Fruit fly (Drosophila melanogaster) whole organism, embryonic: ENCODE results near the gene CG8236.

ENCODE experiments used
- B-H1 ChIP-seq: fragments of 200-800 bp; sonication (Bioruptor generic); IDR thresholded peaks from 3 replicates; pipeline ENCODE4 v1.3.6; 2022; ENCODE audit warnings: missing biosample characterization, missing genetic modification characterization
- CG1024 ChIP-seq: fragments of 200-800 bp; sonication (Bioruptor generic); IDR thresholded peaks from 2 replicates; pipeline ENCODE4 v1.3.6; 2022; ENCODE audit warnings: missing biosample characterization, missing genetic modification characterization
- CG12071 ChIP-seq: fragments of 200-800 bp; sonication (Bioruptor generic); optimal IDR thresholded peaks from 3 replicates; lab custom pipeline; 2018; ENCODE audit warnings: missing biosample characterization, mild to moderate bottlenecking, missing genetic modification characterization
- CG12299 ChIP-seq: fragments of 200-800 bp; sonication (Bioruptor generic); optimal IDR thresholded peaks from 2 replicates; lab custom pipeline; 2018; ENCODE audit warnings: missing biosample characterization, mild to moderate bottlenecking, missing genetic modification characterization
- CG13123 ChIP-seq: fragments of 200-800 bp; sonication (Bioruptor generic); optimal IDR thresholded peaks from 2 replicates; lab custom pipeline; 2016; ENCODE audit warnings: missing biosample characterization, missing genetic modification characterization
- CG15514 ChIP-seq: fragments of 200-800 bp; sonication (Bioruptor generic); optimal IDR thresholded peaks from 3 replicates; lab custom pipeline; 2017; ENCODE audit warnings: missing biosample characterization, missing genetic modification characterization, mild to moderate bottlenecking, moderate library complexity, missing genetic modification reagents
- CG15601 ChIP-seq: fragments of 200-800 bp; sonication (Bioruptor generic); optimal IDR thresholded peaks from 3 replicates; lab custom pipeline; 2019; ENCODE audit warnings: missing biosample characterization, mild to moderate bottlenecking, missing genetic modification characterization, moderate library complexity
- CG17359 ChIP-seq: fragments of 200-800 bp; sonication (Bioruptor generic); optimal IDR thresholded peaks from 3 replicates; lab custom pipeline; 2018; ENCODE audit warnings: missing biosample characterization, mild to moderate bottlenecking, missing genetic modification characterization, moderate library complexity
- CG31224 ChIP-seq: fragments of 200-800 bp; sonication (Bioruptor generic); IDR thresholded peaks from 2 replicates; pipeline ENCODE4 v1.3.6; 2022; ENCODE audit warnings: missing biosample characterization, missing genetic modification characterization
- CG32772 ChIP-seq: fragments of 200-800 bp; sonication (Bioruptor generic); IDR thresholded peaks from 2 replicates; pipeline ENCODE4 v1.3.6; 2022; ENCODE audit warnings: missing biosample characterization, missing genetic modification characterization
- CG3838 ChIP-seq: fragments of 200-800 bp; sonication (Bioruptor generic); optimal IDR thresholded peaks from 3 replicates; lab custom pipeline; 2016; ENCODE audit warnings: missing biosample characterization, missing genetic modification characterization
- CG4282 ChIP-seq: fragments of 200-800 bp; sonication (Bioruptor generic); optimal IDR thresholded peaks from 2 replicates; lab custom pipeline; 2016; ENCODE audit warnings: missing biosample characterization, missing genetic modification characterization
- CG4404 ChIP-seq: fragments of 200-800 bp; sonication (Bioruptor generic); IDR thresholded peaks from 2 replicates; pipeline ENCODE4 v1.3.6; 2022; ENCODE audit warnings: missing biosample characterization, missing genetic modification characterization
- CG4424 ChIP-seq: fragments of 200-800 bp; sonication (Bioruptor generic); optimal IDR thresholded peaks from 3 replicates; lab custom pipeline; 2016; ENCODE audit warnings: missing biosample characterization, missing genetic modification characterization
- CG5180 ChIP-seq: fragments of 200-800 bp; sonication (Bioruptor generic); optimal IDR thresholded peaks from 3 replicates; lab custom pipeline; 2017; ENCODE audit warnings: missing biosample characterization, missing genetic modification characterization, mild to moderate bottlenecking, moderate library complexity, missing genetic modification reagents
- CG7271 ChIP-seq: fragments of 200-800 bp; sonication (Bioruptor generic); optimal IDR thresholded peaks from 2 replicates; lab custom pipeline; 2018; ENCODE audit warnings: missing biosample characterization, mild to moderate bottlenecking, missing genetic modification characterization, moderate library complexity
- CG7745 ChIP-seq: fragments of 200-800 bp; sonication (Bioruptor generic); optimal IDR thresholded peaks from 2 replicates; lab custom pipeline; 2018; ENCODE audit warnings: missing biosample characterization, mild to moderate bottlenecking, missing genetic modification characterization, moderate library complexity
- CG7987 ChIP-seq: fragments of 200-800 bp; sonication (Bioruptor generic); optimal IDR thresholded peaks from 2 replicates; lab custom pipeline; 2018; ENCODE audit warnings: missing biosample characterization, mild to moderate bottlenecking, missing genetic modification characterization, moderate library complexity
- CG9797 ChIP-seq: fragments of 200-800 bp; sonication (Bioruptor generic); optimal IDR thresholded peaks from 3 replicates; lab custom pipeline; 2018; ENCODE audit warnings: missing biosample characterization, mild to moderate bottlenecking, missing genetic modification characterization
- Dip2 ChIP-seq: fragments of 200-800 bp; sonication (Bioruptor generic); IDR thresholded peaks from 2 replicates; pipeline ENCODE4 v1.3.6; 2022; ENCODE audit warnings: missing biosample characterization, missing genetic modification characterization
- E2f2 ChIP-seq: fragments of 200-800 bp; sonication (Bioruptor generic); IDR thresholded peaks from 2 replicates; pipeline ENCODE4 v1.3.6; 2022; ENCODE audit warnings: missing biosample characterization, missing genetic modification characterization
- Fer3 ChIP-seq: fragments of 200-800 bp; sonication (Bioruptor generic); optimal IDR thresholded peaks from 2 replicates; lab custom pipeline; 2018; ENCODE audit warnings: missing biosample characterization, mild to moderate bottlenecking, missing genetic modification characterization, moderate library complexity
- HLH3B ChIP-seq: fragments of 200-800 bp; sonication (Bioruptor generic); IDR thresholded peaks from 2 replicates; pipeline ENCODE4 v1.3.6; 2022; ENCODE audit warnings: missing biosample characterization, missing genetic modification characterization
- Myb ChIP-seq: fragments of 200-800 bp; sonication (Bioruptor generic); optimal IDR thresholded peaks from 2 replicates; lab custom pipeline; 2016; ENCODE audit warnings: missing biosample characterization, missing genetic modification characterization
- Nf-YB ChIP-seq: fragments of 200-800 bp; sonication (Bioruptor generic); optimal IDR thresholded peaks from 3 replicates; lab custom pipeline; 2019; ENCODE audit warnings: missing biosample characterization, mild to moderate bottlenecking, missing genetic modification characterization, moderate library complexity
- Pdp1 ChIP-seq, 2 experiments: fragments of 200-800 bp; sonication (Bioruptor generic); optimal IDR thresholded peaks; 3 replicates each; lab custom pipeline; 2016; ENCODE audit warnings: missing biosample characterization in 2 of 2, missing genetic modification characterization in 2 of 2, mild to moderate bottlenecking in 1 of 2, moderate library complexity in 1 of 2
- Poxn ChIP-seq: fragments of 200-800 bp; sonication (Bioruptor generic); IDR thresholded peaks from 2 replicates; pipeline ENCODE4 v1.3.6; 2022; ENCODE audit warnings: missing biosample characterization, missing genetic modification characterization
- Sry-δ ChIP-seq: fragments of 200-800 bp; sonication (Bioruptor generic); optimal IDR thresholded peaks from 2 replicates; lab custom pipeline; 2016; ENCODE audit warnings: missing biosample characterization, missing genetic modification characterization
- Trl ChIP-seq, 3 experiments: fragments of >200 bp in 2 of 3; fragments of 200-800 bp in 1 of 3; sonication (Bioruptor generic) in 1 of 3; optimal IDR thresholded peaks; 2 replicates in 1 of 3; 3 replicates in 2 of 3; lab custom pipeline; 2016 to 2017; ENCODE audit warnings: missing biosample characterization in 1 of 3, missing genetic modification characterization in 1 of 3
- Xrp1 ChIP-seq: fragments of 200-800 bp; sonication (Bioruptor generic); IDR thresholded peaks from 2 replicates; pipeline ENCODE4 v1.3.6; 2022; ENCODE audit warnings: missing biosample characterization, missing genetic modification characterization
- abd-A ChIP-seq: fragments of 200-800 bp; sonication (Bioruptor generic); optimal IDR thresholded peaks from 3 replicates; lab custom pipeline; 2019; ENCODE audit warnings: missing biosample characterization, mild to moderate bottlenecking, missing genetic modification characterization, moderate library complexity
- al ChIP-seq: fragments of 200-800 bp; sonication (Bioruptor generic); IDR thresholded peaks from 2 replicates; pipeline ENCODE4 v1.3.6; 2022; ENCODE audit warnings: missing biosample characterization, missing genetic modification characterization
- bab2 ChIP-seq: fragments of 200-800 bp; sonication (Bioruptor generic); optimal IDR thresholded peaks from 2 replicates; lab custom pipeline; 2016; ENCODE audit warnings: missing biosample characterization, missing genetic modification characterization
- crc ChIP-seq: fragments of 200-800 bp; sonication (Bioruptor generic); optimal IDR thresholded peaks from 2 replicates; lab custom pipeline; 2016; ENCODE audit warnings: missing biosample characterization, missing genetic modification characterization
- dati ChIP-seq: fragments of 200-800 bp; sonication (Bioruptor generic); IDR thresholded peaks from 2 replicates; pipeline ENCODE4 v1.3.6; 2022; ENCODE audit warnings: missing biosample characterization, missing genetic modification characterization
- dm ChIP-seq: fragments of 200-800 bp; sonication (Bioruptor generic); optimal IDR thresholded peaks from 3 replicates; lab custom pipeline; 2016; ENCODE audit warnings: missing biosample characterization, missing genetic modification characterization
- h ChIP-seq: fragments of >200 bp; optimal IDR thresholded peaks from 2 replicates; lab custom pipeline; 2017
- inv ChIP-seq: fragments of 200-800 bp; sonication (Bioruptor generic); IDR thresholded peaks from 2 replicates; pipeline ENCODE4 v1.3.6; 2022; ENCODE audit warnings: missing biosample characterization, missing genetic modification characterization; ENCODE audit not compliant: partially characterized antibody
- mirr ChIP-seq: fragments of 200-800 bp; sonication (Bioruptor generic); optimal IDR thresholded peaks from 3 replicates; lab custom pipeline; 2018; ENCODE audit warnings: missing biosample characterization, mild to moderate bottlenecking, missing genetic modification characterization
- odd ChIP-seq: fragments of 200-800 bp; sonication (Bioruptor generic); optimal IDR thresholded peaks from 2 replicates; lab custom pipeline; 2017; ENCODE audit warnings: missing biosample characterization, mild to moderate bottlenecking, missing genetic modification characterization
- pita ChIP-seq: fragments of 200-800 bp; sonication (Bioruptor generic); optimal IDR thresholded peaks from 2 replicates; lab custom pipeline; 2017; ENCODE audit warnings: missing biosample characterization, mild to moderate bottlenecking, missing genetic modification characterization
- pros ChIP-seq: fragments of 200-800 bp; sonication (Bioruptor generic); optimal IDR thresholded peaks from 3 replicates; lab custom pipeline; 2019; ENCODE audit warnings: missing biosample characterization, mild to moderate bottlenecking, missing genetic modification characterization, moderate library complexity
- sens ChIP-seq: fragments of 200-800 bp; sonication (Bioruptor generic); peaks from one replicate; lab custom pipeline; 2016; ENCODE audit warnings: missing biosample characterization, missing genetic modification characterization
- shn ChIP-seq: fragments of 200-800 bp; sonication (Bioruptor generic); optimal IDR thresholded peaks from 3 replicates; lab custom pipeline; 2016; ENCODE audit warnings: missing biosample characterization, missing genetic modification characterization
- tin ChIP-seq: fragments of 200-800 bp; sonication (Bioruptor generic); optimal IDR thresholded peaks from 3 replicates; lab custom pipeline; 2016; ENCODE audit warnings: missing biosample characterization, missing genetic modification characterization
- trh ChIP-seq: fragments of 200-800 bp; sonication (Bioruptor generic); optimal IDR thresholded peaks from 2 replicates; lab custom pipeline; 2016; ENCODE audit warnings: missing biosample characterization, missing genetic modification characterization
- unc-4 ChIP-seq: fragments of 200-800 bp; sonication (Bioruptor generic); IDR thresholded peaks from 2 replicates; pipeline ENCODE4 v1.3.6; 2022; ENCODE audit warnings: missing biosample characterization, missing genetic modification characterization; ENCODE audit not compliant: partially characterized antibody
- vfl ChIP-seq: fragments of 200-800 bp; sonication (Bioruptor generic); optimal IDR thresholded peaks from 2 replicates; lab custom pipeline; 2016; ENCODE audit warnings: missing biosample characterization, missing genetic modification characterization
- zen ChIP-seq: fragments of 200-800 bp; sonication (Bioruptor generic); optimal IDR thresholded peaks from 3 replicates; lab custom pipeline; 2018; ENCODE audit warnings: missing biosample characterization, mild to moderate bottlenecking, missing genetic modification characterization, moderate library complexity
- zen2 ChIP-seq: fragments of 200-800 bp; sonication (Bioruptor generic); IDR thresholded peaks from 3 replicates; pipeline ENCODE4 v1.3.6; 2022; ENCODE audit warnings: missing biosample characterization, missing genetic modification characterization; ENCODE audit not compliant: partially characterized antibody

CG8236 gene

dm6 chr3R:8812342-8812966, 43.3 kb downstream of the CG8236 start:
- TF ChIP-seq bab2 (GFP tag; lab: Kevin White, UChicago): peak; percentile 56
- no peak for TF ChIP-seq vfl (GFP tag; lab: Kevin White, UChicago)
- TF ChIP-seq B-H1 (GFP tag; lab: Robert Waterston, UW): peak; percentile 48; the same call in 2 of the 3 replicates
- TF ChIP-seq pita (GFP tag; lab: Kevin White, UChicago): no peak
- no peak for TF ChIP-seq dm (GFP tag; lab: Kevin White, UChicago)
- TF ChIP-seq crc (GFP tag; lab: Kevin White, UChicago): peak; percentile 6
- no peak for TF ChIP-seq zen
- no peak for TF ChIP-seq CG9797 (GFP tag; lab: Kevin White, UChicago)
- no peak for TF ChIP-seq CG4282 (GFP tag; lab: Kevin White, UChicago)
- peak; percentile 63 for TF ChIP-seq CG17359 (tag; lab: Kevin White, UChicago)
- TF ChIP-seq tin (GFP tag; lab: Kevin White, UChicago): peak; percentile 19
- TF ChIP-seq shn: peak; percentile 41
- no peak; the same call in 1 of the 2 replicates for TF ChIP-seq CG4404 (GFP tag; lab: Robert Waterston, UW)
- TF ChIP-seq CG13123 (GFP tag; lab: Kevin White, UChicago): no peak
- TF ChIP-seq CG12071: no peak
- TF ChIP-seq CG12299 (tag; lab: Kevin White, UChicago): no peak
- TF ChIP-seq mirr (GFP tag; lab: Kevin White, UChicago): peak; percentile 31
- peak; percentile 32 to 56 for TF ChIP-seq Pdp1 (GFP tag; optimal IDR thresholded peaks at IDR 0.05; lab: Kevin White, UChicago)
- TF ChIP-seq Myb (GFP tag; lab: Kevin White, UChicago): peak; percentile 18
- TF ChIP-seq Dip2: no peak
- TF ChIP-seq CG32772: peak; percentile 58; the same call in 1 of the 2 replicates
- no peak for TF ChIP-seq CG3838 (GFP tag; lab: Kevin White, UChicago)
- TF ChIP-seq Fer3 (tag; lab: Kevin White, UChicago): peak; percentile 39
- TF ChIP-seq Xrp1: peak; percentile 77
- no peak for TF ChIP-seq CG7271
- TF ChIP-seq odd (GFP tag; lab: Kevin White, UChicago): no peak
- no peak for TF ChIP-seq CG1024 (GFP tag; lab: Robert Waterston, UW)
- peak; percentile 47 for TF ChIP-seq HLH3B (GFP tag; lab: Robert Waterston, UW)
- TF ChIP-seq sens: peak; percentile 92
- TF ChIP-seq E2f2 (GFP tag; lab: Robert Waterston, UW): peak; percentile 45; the same call in 1 of the 2 replicates
- TF ChIP-seq pros (GFP tag; lab: Kevin White, UChicago): peak; percentile 82
- peak; percentile 4 for TF ChIP-seq trh
- peak; percentile 23; the same call in 1 of the 2 replicates for TF ChIP-seq CG31224 (GFP tag; lab: Robert Waterston, UW)
- no peak for TF ChIP-seq CG7745
- TF ChIP-seq zen2: no peak
- no peak for TF ChIP-seq Sry-δ (GFP tag; lab: Kevin White, UChicago)
- no peak for TF ChIP-seq CG5180 (GFP tag; lab: Kevin White, UChicago)
- no peak for TF ChIP-seq h (lab: Kevin White, UChicago)
- no peak for TF ChIP-seq CG7987 (GFP tag; lab: Kevin White, UChicago)
- TF ChIP-seq inv (GFP tag; lab: Robert Waterston, UW): no peak
- TF ChIP-seq Poxn (GFP tag; lab: Robert Waterston, UW): no peak
- no peak for TF ChIP-seq unc-4
- TF ChIP-seq Nf-YB: no peak
- peak; percentile 28 for TF ChIP-seq CG4424 (GFP tag; lab: Kevin White, UChicago)
- TF ChIP-seq al (GFP tag; lab: Robert Waterston, UW): peak; percentile 46; the same call in 1 of the 2 replicates
- TF ChIP-seq CG15514 (GFP tag; lab: Kevin White, UChicago): no peak
- TF ChIP-seq CG15601 (tag; lab: Kevin White, UChicago): peak; percentile 12
- TF ChIP-seq abd-A (tag; lab: Kevin White, UChicago): peak; percentile 48
- TF ChIP-seq Trl (optimal IDR thresholded peaks at IDR 0.05; lab: Kevin White, UChicago): no peak
- TF ChIP-seq Trl (GFP tag; optimal IDR thresholded peaks at IDR 0.05; lab: Kevin White, UChicago): no peak
- TF ChIP-seq dati: no peak
